Fruit fly (Drosophila melanogaster): ENCODE data around the gene CG3698.

CG3698 gene

DNA sequence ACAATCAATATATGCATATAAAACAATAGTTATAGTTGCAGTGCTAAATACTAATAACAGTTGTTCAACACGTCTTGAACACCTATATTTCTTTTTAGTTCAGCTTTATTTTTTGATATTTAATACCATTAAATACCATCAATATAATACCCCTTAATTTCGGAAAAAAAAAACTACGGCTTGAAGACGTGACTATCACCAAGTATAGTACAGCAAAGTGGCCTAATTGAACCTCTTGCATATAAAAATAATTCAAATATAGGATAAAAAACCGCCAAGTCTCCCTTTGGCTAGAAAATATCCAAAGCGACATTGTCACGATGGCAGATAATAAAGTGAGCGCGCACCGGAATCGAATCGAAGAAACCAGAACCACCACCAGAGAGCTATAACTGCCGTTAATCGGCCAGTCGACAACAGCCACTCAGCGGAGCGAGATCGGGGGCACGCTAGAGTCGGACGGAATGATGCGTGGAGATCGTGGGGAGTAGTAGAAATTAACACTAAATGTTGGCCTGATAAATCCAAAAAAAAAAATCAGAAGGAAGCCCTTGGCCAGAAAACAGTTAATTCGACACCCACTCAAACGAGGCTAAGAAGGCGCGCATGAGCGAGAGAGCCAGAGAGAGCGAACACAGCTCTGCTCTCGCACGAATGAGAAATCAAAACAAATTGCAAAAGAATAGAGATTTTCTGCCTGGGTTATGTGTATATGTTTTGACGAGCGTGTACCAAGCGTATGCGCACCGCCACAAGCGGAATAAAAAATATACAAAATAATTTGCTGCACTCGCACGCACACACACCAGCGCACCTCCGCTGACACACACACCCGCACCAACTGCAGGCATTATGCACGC is 13.1 kb downstream of the CG3698 start (continued):
- TF ChIP-seq Ravus (GFP tag; IDR thresholded peaks at IDR 0.05) (no peak), Hmr (GFP tag; optimal IDR thresholded peaks at IDR 0.05) (peak; percentile 58), CG1233 (GFP tag; optimal IDR thresholded peaks at IDR 0.05) (peak; percentile 7), disco-r (GFP tag; optimal IDR thresholded peaks at IDR 0.05) (no peak), CG42726 (GFP tag; IDR thresholded peaks at IDR 0.05; ENCODE audit: partially characterized antibody) (peak; percentile 53; the same call in 1 of the 2 replicates), trh (GFP tag; optimal IDR thresholded peaks at IDR 0.05) (no peak), Abd-B (GFP tag; optimal IDR thresholded peaks at IDR 0.05) (peak; percentile 33), Dp (GFP tag; optimal IDR thresholded peaks at IDR 0.05) (no peak), D19A (tag; optimal IDR thresholded peaks at IDR 0.05) (peak; percentile 40), gcm2 (GFP tag; optimal IDR thresholded peaks at IDR 0.05) (no peak), Dek (tag; optimal IDR thresholded peaks at IDR 0.05) (peak; percentile 67), pfk (GFP tag; optimal IDR thresholded peaks at IDR 0.05) (peak; percentile 45), Med (GFP tag) (peak; percentile 84), HLH3B (GFP tag; IDR thresholded peaks at IDR 0.05) (no peak), CG11695 (GFP tag; IDR thresholded peaks at IDR 0.05) (peak; percentile 41; the same call in 1 of the 3 replicates), mld (GFP tag; IDR thresholded peaks at IDR 0.05; ENCODE audit: partially characterized antibody) (no peak), Dref (GFP tag; IDR thresholded peaks at IDR 0.05) (peak; percentile 42), sqz (GFP tag; optimal IDR thresholded peaks at IDR 0.05) (peak; percentile 84), kah (GFP tag; optimal IDR thresholded peaks at IDR 0.05) (peak; percentile 70), CG17186 (GFP tag; optimal IDR thresholded peaks at IDR 0.05) (peak; percentile 26), Meics (GFP tag; optimal IDR thresholded peaks at IDR 0.05) (peak; percentile 57), NK7.1 (GFP tag; optimal IDR thresholded peaks at IDR 0.05) (peak; percentile 37), corto (GFP tag; optimal IDR thresholded peaks at IDR 0.05) (peak; percentile 6), CG17359 (tag; optimal IDR thresholded peaks at IDR 0.05) (peak; percentile 16), Xbp1 (GFP tag; optimal IDR thresholded peaks at IDR 0.05) (peak; percentile 21), Lhr (GFP tag; optimal IDR thresholded peaks at IDR 0.05) (no peak), gcm (GFP tag; optimal IDR thresholded peaks at IDR 0.05) (peak; percentile 31), Max (GFP tag; optimal IDR thresholded peaks at IDR 0.05) (peak; percentile 44), CoRest (tag; optimal IDR thresholded peaks at IDR 0.05) (peak; percentile 63), salm (tag; optimal IDR thresholded peaks at IDR 0.05) (peak; percentile 10), Jarid2 (GFP tag; optimal IDR thresholded peaks at IDR 0.05) (peak; percentile 85), CG2120 (GFP tag; optimal IDR thresholded peaks at IDR 0.05) (peak; percentile 51), BEAF-32 (GFP tag; optimal IDR thresholded peaks at IDR 0.05) (peak; percentile 44), Nf-YC (tag; optimal IDR thresholded peaks at IDR 0.05) (peak; percentile 55), scrt (GFP tag; optimal IDR thresholded peaks at IDR 0.05) (peak; percentile 37), CG18476 (GFP tag; optimal IDR thresholded peaks at IDR 0.05) (peak; percentile 17), Deaf1 (tag; optimal IDR thresholded peaks at IDR 0.05) (peak; percentile 35), CG12104 (GFP tag; optimal IDR thresholded peaks at IDR 0.05) (peak; percentile 41), CG12219 (GFP tag; optimal IDR thresholded peaks at IDR 0.05) (peak; percentile 20), gro (GFP tag; optimal IDR thresholded peaks at IDR 0.05) (peak; percentile 28), sens (GFP tag) (peak; percentile 63), BtbVII (GFP tag; optimal IDR thresholded peaks at IDR 0.05) (peak; percentile 37), lab (GFP tag; optimal IDR thresholded peaks at IDR 0.05) (peak; percentile 70), Hand (GFP tag; optimal IDR thresholded peaks at IDR 0.05) (peak; percentile 8), CG9727 (GFP tag; optimal IDR thresholded peaks at IDR 0.05) (peak; percentile 60), GATAe (GFP tag; conservative IDR thresholded peaks at IDR 0.05) (no peak), CG8089 (GFP tag; optimal IDR thresholded peaks at IDR 0.05) (peak; percentile 18), mam (GFP tag; optimal IDR thresholded peaks at IDR 0.05) (peak; percentile 14)

Data from whole organism, embryonic.